Worm (Caenorhabditis elegans) whole organism, L2 larva: ENCODE data around the gene ogr-2.

ENCODE experiments used
- ceh-82 ChIP-seq: fragments of 150-350 bp; optimal IDR thresholded peaks from 2 replicates; lab custom pipeline; 2014; ENCODE audit warnings: missing biosample characterization, missing genetic modification characterization
- fos-1 ChIP-seq: fragments of 150-350 bp; optimal IDR thresholded peaks from 2 replicates; lab custom pipeline; 2014; ENCODE audit warnings: missing biosample characterization, missing genetic modification characterization

ce11 chrII:10029890-10030289 lies 11.0 kb upstream of the ogr-2 start, which contains the start of gene ttc-36:
- TF ChIP-seq ceh-82 (tag; lab: Kevin White, UChicago), result no peak
- no peak for TF ChIP-seq fos-1
